Fruit fly (Drosophila melanogaster): ENCODE results near the gene CG9213.

The CG9213 gene

dm6 chrX:15608751-15609345, 34.5 kb upstream of the CG9213 start:
- peak; percentile 76 for TF ChIP-seq grn (GFP tag; optimal IDR thresholded peaks at IDR 0.05)
- peak; percentile 39 for TF ChIP-seq sens (GFP tag)
- TF ChIP-seq pros (GFP tag; optimal IDR thresholded peaks at IDR 0.05): peak; percentile 60
- TF ChIP-seq CG18764 (GFP tag; optimal IDR thresholded peaks at IDR 0.05): no peak
- peak; percentile 81 for TF ChIP-seq nom (GFP tag; optimal IDR thresholded peaks at IDR 0.05)

- TF ChIP-seq dysf (GFP tag; IDR thresholded peaks at IDR 0.05) (0 out of 3 replicates have a peak, but pooled peaks have one; percentile 23), CoRest (tag; optimal IDR thresholded peaks at IDR 0.05) (peak; percentile 2), ci (GFP tag; IDR thresholded peaks at IDR 0.05) (0 out of 3 replicates have a peak, but pooled peaks have one; percentile 52), ap (GFP tag; IDR thresholded peaks at IDR 0.05) (no peak), caup (GFP tag; optimal IDR thresholded peaks at IDR 0.05; ENCODE audit: severe bottlenecking) (peak; percentile 38), hkb (optimal IDR thresholded peaks at IDR 0.05) (no peak), hkb (GFP tag; IDR thresholded peaks at IDR 0.05) (peak; percentile 41; the same call in 1 of the 2 replicates), CG1602 (GFP tag; optimal IDR thresholded peaks at IDR 0.05) (no peak), HLH3B (GFP tag; IDR thresholded peaks at IDR 0.05) (peak; percentile 13; the same call in 1 of the 2 replicates), CG15269 (tag; optimal IDR thresholded peaks at IDR 0.05) (peak; percentile 11), sens (GFP tag) (peak; percentile 66), CG14441 (GFP tag; IDR thresholded peaks at IDR 0.05) (0 out of 2 replicates have a peak, but pooled peaks have one; percentile 19), nau (GFP tag; optimal IDR thresholded peaks at IDR 0.05) (peak; percentile 1), CG10209 (GFP tag; optimal IDR thresholded peaks at IDR 0.05) (peak; percentile 28), PHDP (tag; optimal IDR thresholded peaks at IDR 0.05) (peak; percentile 16), CG43689 (GFP tag; IDR thresholded peaks at IDR 0.05) (0 out of 2 replicates have a peak, but pooled peaks have one; percentile 8), CG15514 (GFP tag; optimal IDR thresholded peaks at IDR 0.05) (peak; percentile 30), lab (GFP tag; optimal IDR thresholded peaks at IDR 0.05) (peak; percentile 54), CG3281 (GFP tag; optimal IDR thresholded peaks at IDR 0.05) (peak; percentile 11), ERR (GFP tag; optimal IDR thresholded peaks at IDR 0.05) (no peak), Mrtf (GFP tag; IDR thresholded peaks at IDR 0.05) (no peak), ATbp (GFP tag; optimal IDR thresholded peaks at IDR 0.05) (peak; percentile 38), CG13424 (tag; optimal IDR thresholded peaks at IDR 0.05) (peak; percentile 19), CG16863 (GFP tag; optimal IDR thresholded peaks at IDR 0.05) (no peak), mirr (GFP tag; optimal IDR thresholded peaks at IDR 0.05) (peak; percentile 51), E2f2 (GFP tag; IDR thresholded peaks at IDR 0.05) (peak; percentile 27), sob (GFP tag; IDR thresholded peaks at IDR 0.05) (0 out of 2 replicates have a peak, but pooled peaks have one; percentile 21), CG2678 (tag; optimal IDR thresholded peaks at IDR 0.05) (peak; percentile 40), CG12659 (GFP tag; optimal IDR thresholded peaks at IDR 0.05) (peak; percentile 6), CG1233 (GFP tag; optimal IDR thresholded peaks at IDR 0.05) (peak; percentile 4), CG12071 (GFP tag; optimal IDR thresholded peaks at IDR 0.05) (peak; percentile 57), grau (tag; optimal IDR thresholded peaks at IDR 0.05) (no peak), fd96Cb (tag; optimal IDR thresholded peaks at IDR 0.05) (no peak), dmrt99B (tag; optimal IDR thresholded peaks at IDR 0.05) (peak; percentile 17), CG9817 (tag; optimal IDR thresholded peaks at IDR 0.05) (peak; percentile 9), CrebB (tag; optimal IDR thresholded peaks at IDR 0.05) (peak; percentile 12), CG8290 (GFP tag; optimal IDR thresholded peaks at IDR 0.05) (no peak), CG8290 (tag; optimal IDR thresholded peaks at IDR 0.05) (peak in 1 of 2 experiments; percentile 75), CG12769 (tag; optimal IDR thresholded peaks at IDR 0.05) (peak; percentile 43), lbe (GFP tag; optimal IDR thresholded peaks at IDR 0.05) (no peak), seq (GFP tag; IDR thresholded peaks at IDR 0.05) (peak; percentile 43; the same call in 1 of the 2 replicates), CG17359 (tag; optimal IDR thresholded peaks at IDR 0.05) (peak; percentile 26), Atf6 (GFP tag; IDR thresholded peaks at IDR 0.05) (0 out of 2 replicates have a peak, but pooled peaks have one; percentile 27), CG13296 (GFP tag; optimal IDR thresholded peaks at IDR 0.05) (peak; percentile 36)
Measured at dm6 chrX:15602438-15602837, 28.1 kb upstream of the CG9213 start.
